Fruit fly (Drosophila melanogaster): ENCODE data around the gene CG11585.

Gene CG11585

dm6 chrX:14211250-14211944, 22.1 kb downstream of the CG11585 start:
- TF ChIP-seq HLHmδ (GFP tag; optimal IDR thresholded peaks at IDR 0.05) (no peak), Sry-β (GFP tag; optimal IDR thresholded peaks at IDR 0.05) (no peak), nmo (GFP tag; optimal IDR thresholded peaks at IDR 0.05) (no peak), CG13123 (GFP tag; optimal IDR thresholded peaks at IDR 0.05) (no peak), CG14014 (GFP tag; IDR thresholded peaks at IDR 0.05) (no peak), CG14710 (tag; optimal IDR thresholded peaks at IDR 0.05) (no peak), E2f2 (GFP tag; IDR thresholded peaks at IDR 0.05) (no peak), CG2712 (tag; optimal IDR thresholded peaks at IDR 0.05) (no peak), CG7928 (GFP tag; optimal IDR thresholded peaks at IDR 0.05) (no peak), Rx (GFP tag; IDR thresholded peaks at IDR 0.05) (no peak), exex (tag; optimal IDR thresholded peaks at IDR 0.05) (no peak), jigr1 (GFP tag; IDR thresholded peaks at IDR 0.05) (no peak), CTCF (GFP tag; optimal IDR thresholded peaks at IDR 0.05) (no peak), CG10959 (GFP tag; IDR thresholded peaks at IDR 0.05) (no peak), Ada2b (GFP tag; IDR thresholded peaks at IDR 0.05) (no peak), sisA (GFP tag; IDR thresholded peaks at IDR 0.05) (no peak), CG6854 (GFP tag; optimal IDR thresholded peaks at IDR 0.05) (no peak), mld (GFP tag; IDR thresholded peaks at IDR 0.05; ENCODE audit: partially characterized antibody) (no peak), klu (GFP tag; IDR thresholded peaks at IDR 0.05) (no peak), nerfin-1 (tag; optimal IDR thresholded peaks at IDR 0.05) (no peak), Dip2 (GFP tag; IDR thresholded peaks at IDR 0.05) (no peak), zf30C (GFP tag; optimal IDR thresholded peaks at IDR 0.05) (peak; percentile 2), CG12744 (GFP tag; optimal IDR thresholded peaks at IDR 0.05) (no peak), CG7963 (GFP tag; IDR thresholded peaks at IDR 0.05; ENCODE audit: partially characterized antibody) (no peak), yki (optimal IDR thresholded peaks at IDR 0.05) (peak; percentile 37), CG13287 (GFP tag; IDR thresholded peaks at IDR 0.05; ENCODE audit: partially characterized antibody) (peak; percentile 46; the same call in 1 of the 2 replicates), zfh2 (GFP tag; optimal IDR thresholded peaks at IDR 0.05) (no peak), onecut (GFP tag; IDR thresholded peaks at IDR 0.05) (no peak), CG30020 (tag; optimal IDR thresholded peaks at IDR 0.05) (no peak), sd (tag; optimal IDR thresholded peaks at IDR 0.05) (peak; percentile 2), da (GFP tag; optimal IDR thresholded peaks at IDR 0.05) (no peak), CG10543 (GFP tag; optimal IDR thresholded peaks at IDR 0.05) (no peak), CG18476 (GFP tag; optimal IDR thresholded peaks at IDR 0.05) (no peak), bab2 (GFP tag; optimal IDR thresholded peaks at IDR 0.05) (no peak), CG6175 (GFP tag; IDR thresholded peaks at IDR 0.05) (no peak), CG12942 (GFP tag; optimal IDR thresholded peaks at IDR 0.05) (no peak), CG42726 (GFP tag; IDR thresholded peaks at IDR 0.05; ENCODE audit: partially characterized antibody) (no peak; the same call in 1 of the 2 replicates), Atf-2 (GFP tag; optimal IDR thresholded peaks at IDR 0.05) (no peak), Hand (GFP tag; optimal IDR thresholded peaks at IDR 0.05) (no peak), C15 (GFP tag; IDR thresholded peaks at IDR 0.05) (no peak), grau (tag; optimal IDR thresholded peaks at IDR 0.05) (peak; percentile 12), Deaf1 (tag; optimal IDR thresholded peaks at IDR 0.05) (peak; percentile 76), kah (GFP tag; optimal IDR thresholded peaks at IDR 0.05) (no peak), pzg (GFP tag; optimal IDR thresholded peaks at IDR 0.05) (no peak), ham (GFP tag; IDR thresholded peaks at IDR 0.05) (no peak), Dad (GFP tag; optimal IDR thresholded peaks at IDR 0.05) (no peak), CG10321 (GFP tag; IDR thresholded peaks at IDR 0.05) (no peak), emc (GFP tag; optimal IDR thresholded peaks at IDR 0.05) (no peak), Jarid2 (GFP tag; optimal IDR thresholded peaks at IDR 0.05) (peak; percentile 85), CG34376 (GFP tag; optimal IDR thresholded peaks at IDR 0.05) (no peak), NC2α (GFP tag; optimal IDR thresholded peaks at IDR 0.05) (peak; percentile 2), CG13624 (GFP tag; optimal IDR thresholded peaks at IDR 0.05) (no peak)
